Fruit fly (Drosophila melanogaster): ENCODE results near the gene Sms.
A peak's percentile ranks its signal among the peaks of the same experiment; 100 is the strongest.

Gene Sms

DNA sequence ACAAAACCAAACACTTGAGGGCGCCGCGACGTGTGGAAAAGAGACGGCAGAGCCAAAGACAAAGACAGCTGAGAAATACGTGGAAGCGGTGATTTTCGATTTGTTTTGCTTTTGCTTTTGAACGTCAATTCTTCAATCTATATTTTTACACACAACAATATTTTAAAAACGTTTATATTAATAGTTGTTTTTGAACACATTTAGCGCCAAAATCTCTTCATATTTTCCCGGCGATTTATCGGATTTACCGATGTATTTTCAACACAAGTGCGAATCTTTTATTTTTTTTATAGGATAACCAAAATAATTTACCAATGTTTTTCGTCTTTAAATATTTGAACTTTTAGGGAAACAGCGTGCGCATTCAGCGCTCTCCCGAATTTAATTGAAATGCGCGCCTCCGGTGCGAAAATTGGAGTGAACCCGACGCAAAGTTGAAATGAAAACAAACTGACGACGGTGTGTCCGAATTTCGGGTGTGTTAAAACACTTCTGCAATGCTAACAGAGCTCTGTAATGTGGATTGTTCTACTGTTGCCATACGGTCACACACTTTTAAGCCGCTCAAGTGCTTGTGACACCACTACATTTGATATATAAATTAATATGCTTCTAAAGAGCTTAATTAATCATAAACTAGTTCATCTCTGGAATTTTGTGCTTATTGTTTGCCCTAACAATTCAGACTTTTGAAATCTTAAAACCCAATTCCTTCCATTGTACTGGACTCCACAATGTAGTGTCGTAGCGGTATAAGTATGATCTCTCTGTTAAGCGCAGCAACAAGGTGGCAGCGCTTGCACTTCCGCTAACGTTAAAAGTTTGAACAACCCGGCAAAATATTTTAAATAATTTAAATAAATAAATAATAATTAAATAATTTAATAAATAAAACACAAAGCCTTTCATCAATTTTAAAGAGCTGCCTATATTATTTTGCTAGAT is 10.4 kb downstream of the Sms start, which contains the start of gene app (continued):
- TF ChIP-seq NfI (GFP tag; optimal IDR thresholded peaks at IDR 0.05) (peak; percentile 95), CG7271 (tag; optimal IDR thresholded peaks at IDR 0.05) (peak; percentile 93), MTF-1 (GFP tag; optimal IDR thresholded peaks at IDR 0.05; ENCODE audit: borderline replicate concordance) (peak; percentile 67), Lhr (GFP tag; optimal IDR thresholded peaks at IDR 0.05) (peak; percentile 71), Sry-δ (GFP tag; optimal IDR thresholded peaks at IDR 0.05) (peak; percentile 28), CG15479 (GFP tag; optimal IDR thresholded peaks at IDR 0.05) (no peak), Max (GFP tag; optimal IDR thresholded peaks at IDR 0.05) (peak; percentile 77), vnd (GFP tag; IDR thresholded peaks at IDR 0.05; ENCODE audit: partially characterized antibody) (no peak), ham (GFP tag; IDR thresholded peaks at IDR 0.05) (peak; percentile 35; the same call in 1 of the 2 replicates), Atf3 (GFP tag; optimal IDR thresholded peaks at IDR 0.05) (peak; percentile 65), CG6175 (GFP tag; IDR thresholded peaks at IDR 0.05) (peak; percentile 87; the same call in 2 of the 3 replicates), fd102C (GFP tag; optimal IDR thresholded peaks at IDR 0.05) (no peak), CG31388 (GFP tag; optimal IDR thresholded peaks at IDR 0.05) (peak; percentile 55), Adf1 (GFP tag; IDR thresholded peaks at IDR 0.05) (peak; percentile 56), CG12744 (GFP tag; optimal IDR thresholded peaks at IDR 0.05) (peak; percentile 70), klu (GFP tag; IDR thresholded peaks at IDR 0.05) (peak; percentile 69), pan (optimal IDR thresholded peaks at IDR 0.05) (no peak), pan (GFP tag; optimal IDR thresholded peaks at IDR 0.05 in 1 of 2, IDR thresholded peaks at IDR 0.05 in 1 of 2) (peak in 1 of 2 experiments; percentile 92), cg (GFP tag; optimal IDR thresholded peaks at IDR 0.05) (peak; percentile 83), dpn (GFP tag; optimal IDR thresholded peaks at IDR 0.05) (peak; percentile 81 to 84), odd (GFP tag; optimal IDR thresholded peaks at IDR 0.05) (peak; percentile 85), CG4424 (GFP tag; optimal IDR thresholded peaks at IDR 0.05) (peak; percentile 72), CG16815 (GFP tag; optimal IDR thresholded peaks at IDR 0.05) (peak; percentile 74), Abd-B (GFP tag; optimal IDR thresholded peaks at IDR 0.05) (peak; percentile 78), nerfin-1 (tag; optimal IDR thresholded peaks at IDR 0.05) (peak; percentile 71), chif (GFP tag; optimal IDR thresholded peaks at IDR 0.05) (peak; percentile 60 to 72), Lim3 (GFP tag; IDR thresholded peaks at IDR 0.05) (0 out of 2 replicates have a peak, but pooled peaks have one; percentile 43), pfk (GFP tag; optimal IDR thresholded peaks at IDR 0.05) (peak; percentile 63), CG34376 (GFP tag; optimal IDR thresholded peaks at IDR 0.05) (peak; percentile 87), row (GFP tag; IDR thresholded peaks at IDR 0.05) (peak; percentile 95), br (optimal IDR thresholded peaks at IDR 0.05) (no peak), CG18764 (GFP tag; optimal IDR thresholded peaks at IDR 0.05) (peak; percentile 61), Dip2 (GFP tag; IDR thresholded peaks at IDR 0.05) (no peak), CG10366 (GFP tag; IDR thresholded peaks at IDR 0.05) (peak; percentile 87), Doc3 (GFP tag; IDR thresholded peaks at IDR 0.05; ENCODE audit: partially characterized antibody) (no peak), bab2 (GFP tag; optimal IDR thresholded peaks at IDR 0.05) (peak; percentile 76), CkIIα-i1 (GFP tag; IDR thresholded peaks at IDR 0.05) (no peak), CG18011 (GFP tag; optimal IDR thresholded peaks at IDR 0.05) (peak; percentile 74), cas (GFP tag; IDR thresholded peaks at IDR 0.05) (peak; percentile 44; the same call in 1 of the 2 replicates), CG9932 (GFP tag; IDR thresholded peaks at IDR 0.05) (peak; percentile 89), Ssrp (tag; optimal IDR thresholded peaks at IDR 0.05) (peak; percentile 81), CG7372 (GFP tag; IDR thresholded peaks at IDR 0.05) (peak; percentile 89), Sox102F (GFP tag; optimal IDR thresholded peaks at IDR 0.05) (peak; percentile 87), esg (GFP tag; conservative IDR thresholded peaks at IDR 0.05) (peak; percentile 85), HLH54F (GFP tag; optimal IDR thresholded peaks at IDR 0.05) (peak; percentile 73), HLH4C (GFP tag; IDR thresholded peaks at IDR 0.05; ENCODE audit: partially characterized antibody) (0 out of 3 replicates have a peak, but pooled peaks have one; percentile 13), Hey (tag; optimal IDR thresholded peaks at IDR 0.05) (peak; percentile 79), CG9876 (GFP tag; optimal IDR thresholded peaks at IDR 0.05) (peak; percentile 31)

Data from whole organism, embryonic.